Fruit fly (Drosophila melanogaster): ENCODE results near the gene Alg14.
A peak's percentile ranks its signal among the peaks of the same experiment; 100 is the strongest.

Alg14 gene

DNA sequence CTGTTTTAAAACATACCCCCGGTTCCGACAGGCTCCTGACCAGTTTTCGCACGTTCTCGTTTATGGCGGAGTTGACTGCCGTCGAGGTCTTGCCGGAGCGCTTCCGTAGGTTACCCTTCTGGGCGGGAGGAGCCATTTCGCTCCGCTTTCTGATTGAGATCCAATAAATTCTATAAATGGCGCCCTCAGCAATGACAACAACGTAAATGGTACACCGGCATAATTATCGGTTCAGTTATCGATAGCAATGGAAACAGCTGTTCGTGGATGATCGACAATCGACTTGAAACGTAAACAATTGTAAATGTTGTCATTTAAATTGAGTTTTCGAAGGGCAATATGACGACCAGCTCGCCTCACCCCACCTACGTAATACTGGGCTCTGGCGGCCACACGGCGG, at the start of gene Alg14, which contains the start of gene Grip128:
Gene Alg14 (plus strand): TSS at position 261 of the 400 bp plus-strand sequence.
Gene Grip128 (minus strand): TSS at position 216 of the 400 bp plus-strand sequence.
- TF ChIP-seq CG4496 (GFP tag; IDR thresholded peaks at IDR 0.05) (no peak), CG14655 (GFP tag; optimal IDR thresholded peaks at IDR 0.05) (no peak), Pif1B (GFP tag; optimal IDR thresholded peaks at IDR 0.05) (no peak), gl (tag; optimal IDR thresholded peaks at IDR 0.05) (no peak)

DNA sequence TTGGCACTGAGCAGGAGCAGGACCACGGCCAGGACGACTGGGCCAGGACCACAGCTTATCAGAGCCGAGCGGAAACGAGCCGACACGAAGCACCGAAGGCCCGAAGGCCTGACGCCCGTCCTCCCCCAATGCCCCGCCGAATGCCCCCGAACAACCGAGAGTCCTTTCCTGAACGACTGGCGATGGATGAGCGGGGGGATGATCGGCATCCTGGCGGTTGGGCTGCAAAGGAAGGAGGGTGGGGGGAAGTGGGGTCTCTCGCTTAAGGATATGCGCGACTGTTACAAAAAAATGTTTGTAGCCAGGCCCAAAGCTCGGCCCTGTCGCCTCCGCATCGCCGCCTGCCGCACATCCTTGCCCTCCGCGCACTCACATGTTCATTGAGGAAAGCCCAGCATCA, 30.7 kb upstream of the Alg14 start, which contains the start of gene Cngl:
Gene Cngl (minus strand): TSS at position 8 of the 400 bp plus-strand sequence.
- TF ChIP-seq CG13204 (GFP tag; optimal IDR thresholded peaks at IDR 0.05) (peak; percentile 8), fd96Ca (GFP tag; IDR thresholded peaks at IDR 0.05) (no peak), D1 (tag; optimal IDR thresholded peaks at IDR 0.05) (no peak), Ets98B (GFP tag; IDR thresholded peaks at IDR 0.05) (no peak)

dm6 chrX:15443502-15443901, 28.5 kb upstream of the Alg14 start:
- TF ChIP-seq CG13204 (GFP tag; optimal IDR thresholded peaks at IDR 0.05) (no peak), CG8159 (tag; optimal IDR thresholded peaks at IDR 0.05) (no peak), gl (tag; optimal IDR thresholded peaks at IDR 0.05) (no peak), CG4496 (GFP tag; IDR thresholded peaks at IDR 0.05) (no peak), Snoo (tag; optimal IDR thresholded peaks at IDR 0.05) (no peak), Pif1A (GFP tag; optimal IDR thresholded peaks at IDR 0.05) (no peak), CG15710 (tag; optimal IDR thresholded peaks at IDR 0.05) (no peak), CG10348 (GFP tag; IDR thresholded peaks at IDR 0.05) (no peak), Pif1B (GFP tag; optimal IDR thresholded peaks at IDR 0.05) (no peak), CG14655 (GFP tag; optimal IDR thresholded peaks at IDR 0.05) (no peak), CG9948 (tag; optimal IDR thresholded peaks at IDR 0.05) (no peak), fd96Ca (GFP tag; IDR thresholded peaks at IDR 0.05) (no peak), EcR (GFP tag; optimal IDR thresholded peaks at IDR 0.05) (no peak)

- TF ChIP-seq EcR (GFP tag; optimal IDR thresholded peaks at IDR 0.05) (peak; percentile 9), gl (tag; optimal IDR thresholded peaks at IDR 0.05) (no peak), rn (GFP tag; IDR thresholded peaks at IDR 0.05) (no peak), D1 (tag; optimal IDR thresholded peaks at IDR 0.05) (no peak)
Observed at dm6 chrX:15448136-15448535, 23.8 kb upstream of the Alg14 start.

dm6 chrX:15448809-15449208, 23.2 kb upstream of the Alg14 start:
- TF ChIP-seq CG14655 (GFP tag; optimal IDR thresholded peaks at IDR 0.05) (peak; percentile 9), Pif1B (GFP tag; optimal IDR thresholded peaks at IDR 0.05) (no peak), EcR (GFP tag; optimal IDR thresholded peaks at IDR 0.05) (no peak), CG4496 (GFP tag; IDR thresholded peaks at IDR 0.05) (peak; percentile 60; the same call in 1 of the 3 replicates), gl (tag; optimal IDR thresholded peaks at IDR 0.05) (no peak), fd96Ca (GFP tag; IDR thresholded peaks at IDR 0.05) (peak; percentile 13; the same call in 1 of the 3 replicates)

DNA sequence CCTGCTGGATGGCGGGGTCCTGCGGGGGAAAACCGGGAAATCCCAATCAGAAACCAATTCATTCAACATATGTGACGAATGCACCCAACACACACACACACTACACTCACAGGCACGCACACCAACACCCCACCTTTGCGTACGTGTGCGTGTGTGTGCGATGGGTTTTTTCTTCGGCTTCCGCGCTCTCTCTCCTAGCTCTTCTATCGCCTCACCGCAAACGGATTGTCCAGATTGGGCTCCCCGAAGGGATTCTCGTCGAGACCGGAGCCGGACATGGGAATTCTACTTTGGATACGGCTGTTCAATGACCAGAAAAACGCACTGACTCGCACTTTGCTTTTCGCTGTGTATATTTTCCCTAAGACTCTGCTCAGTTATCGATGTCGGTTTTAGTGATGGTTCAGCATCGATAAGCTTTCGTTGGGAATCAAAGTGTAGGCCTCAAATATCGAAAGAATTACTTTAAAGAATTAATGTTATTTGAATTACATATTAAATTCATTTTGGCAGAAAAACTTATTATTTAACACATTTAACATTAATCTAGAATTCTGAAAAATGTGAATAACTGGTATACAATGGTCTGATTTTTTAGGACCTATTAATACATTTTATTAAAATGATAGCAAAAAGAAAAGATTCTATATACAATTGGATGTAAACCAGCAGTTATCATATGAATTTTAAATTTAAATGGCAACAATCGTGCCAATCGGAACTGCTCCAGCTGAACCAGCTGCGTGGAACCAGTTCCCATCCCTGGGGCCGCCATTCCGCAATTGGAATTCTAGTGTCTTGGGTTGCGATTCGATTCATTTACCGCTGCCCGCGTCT, 22.3 kb upstream of the Alg14 start, which contains the start of the genes Scamp and Ahcy:
Gene Scamp (minus strand): TSS at position 394 of the 837 bp plus-strand sequence.
Gene Ahcy (plus strand): TSS at position 772 of the 837 bp plus-strand sequence.
- TF ChIP-seq CG12605 (GFP tag; IDR thresholded peaks at IDR 0.05) (no peak), CG10348 (GFP tag; IDR thresholded peaks at IDR 0.05) (no peak), CG13204 (GFP tag; optimal IDR thresholded peaks at IDR 0.05) (no peak), rn (GFP tag; IDR thresholded peaks at IDR 0.05) (no peak), Snoo (tag; optimal IDR thresholded peaks at IDR 0.05) (no peak), CG34367 (tag; optimal IDR thresholded peaks at IDR 0.05) (no peak), Pif1B (GFP tag; optimal IDR thresholded peaks at IDR 0.05) (no peak), Pif1A (GFP tag; optimal IDR thresholded peaks at IDR 0.05) (no peak)

- no peak for TF ChIP-seq CG10348 (GFP tag; IDR thresholded peaks at IDR 0.05)
- no peak for TF ChIP-seq CG15710 (tag; optimal IDR thresholded peaks at IDR 0.05)
- TF ChIP-seq CG9948 (tag; optimal IDR thresholded peaks at IDR 0.05): no peak
- TF ChIP-seq Pif1B (GFP tag; optimal IDR thresholded peaks at IDR 0.05): no peak
- TF ChIP-seq gl (tag; optimal IDR thresholded peaks at IDR 0.05): no peak
Observed at dm6 chrX:15450327-15450644, 21.7 kb upstream of the Alg14 start.

DNA sequence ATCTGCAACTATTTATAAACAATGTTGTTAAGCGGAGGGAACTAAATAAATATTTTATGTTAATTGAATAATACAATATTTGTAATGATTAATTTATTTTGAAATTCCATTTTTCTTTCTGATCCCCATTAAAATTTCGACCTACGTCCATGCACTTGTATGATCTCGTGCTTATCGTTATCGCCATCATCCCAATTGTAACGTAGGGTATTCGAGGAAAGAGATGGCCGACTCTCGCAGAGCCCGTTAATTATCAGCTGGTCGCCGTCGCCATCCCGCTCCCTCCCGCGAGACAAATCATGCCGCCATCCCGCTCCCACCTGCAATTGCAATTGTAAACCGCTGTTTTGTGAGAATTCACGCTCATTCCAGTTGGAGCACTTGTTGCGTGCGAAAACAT, 18.8 kb upstream of the Alg14 start, which contains the start of gene CG11655:
Gene CG11655 (plus strand): TSS at position 351 of the 400 bp plus-strand sequence.
- no peak for TF ChIP-seq D1 (tag; optimal IDR thresholded peaks at IDR 0.05)
- TF ChIP-seq CG13204 (GFP tag; optimal IDR thresholded peaks at IDR 0.05): no peak
- TF ChIP-seq EcR (GFP tag; optimal IDR thresholded peaks at IDR 0.05): no peak
- peak; percentile 38 for TF ChIP-seq CG8159 (tag; optimal IDR thresholded peaks at IDR 0.05)
- peak; percentile 58; the same call in 1 of the 3 replicates for TF ChIP-seq fd96Ca (GFP tag; IDR thresholded peaks at IDR 0.05)
- TF ChIP-seq Snoo (tag; optimal IDR thresholded peaks at IDR 0.05): no peak
- TF ChIP-seq CG17806 (tag; optimal IDR thresholded peaks at IDR 0.05): peak; percentile 11
- TF ChIP-seq CG10348 (GFP tag; IDR thresholded peaks at IDR 0.05): no peak
- peak; percentile 64 for TF ChIP-seq CG4496 (GFP tag; IDR thresholded peaks at IDR 0.05)
- TF ChIP-seq CG12605 (GFP tag; IDR thresholded peaks at IDR 0.05): peak; percentile 72
- peak; percentile 45 for TF ChIP-seq CG15710 (tag; optimal IDR thresholded peaks at IDR 0.05)
- peak; percentile 17 for TF ChIP-seq CG9948 (tag; optimal IDR thresholded peaks at IDR 0.05)
- TF ChIP-seq CG8301 (tag; optimal IDR thresholded peaks at IDR 0.05): no peak
- no peak for TF ChIP-seq CG14655 (GFP tag; optimal IDR thresholded peaks at IDR 0.05)
- TF ChIP-seq Ets98B (GFP tag; IDR thresholded peaks at IDR 0.05): peak; percentile 35; the same call in 1 of the 2 replicates
- TF ChIP-seq gl (tag; optimal IDR thresholded peaks at IDR 0.05): no peak
- TF ChIP-seq CG32121 (GFP tag; IDR thresholded peaks at IDR 0.05): no peak
- 0 out of 2 replicates have a peak, but pooled peaks have one; percentile 20 for TF ChIP-seq rn (GFP tag; IDR thresholded peaks at IDR 0.05)
- TF ChIP-seq CG34367 (tag; optimal IDR thresholded peaks at IDR 0.05): peak; percentile 6
- TF ChIP-seq Pif1B (GFP tag; optimal IDR thresholded peaks at IDR 0.05): peak; percentile 15
- TF ChIP-seq Pif1A (GFP tag; optimal IDR thresholded peaks at IDR 0.05): no peak
